Fruit fly (Drosophila melanogaster): ENCODE results near the gene eIF4E5.

eIF4E5 gene

DNA sequence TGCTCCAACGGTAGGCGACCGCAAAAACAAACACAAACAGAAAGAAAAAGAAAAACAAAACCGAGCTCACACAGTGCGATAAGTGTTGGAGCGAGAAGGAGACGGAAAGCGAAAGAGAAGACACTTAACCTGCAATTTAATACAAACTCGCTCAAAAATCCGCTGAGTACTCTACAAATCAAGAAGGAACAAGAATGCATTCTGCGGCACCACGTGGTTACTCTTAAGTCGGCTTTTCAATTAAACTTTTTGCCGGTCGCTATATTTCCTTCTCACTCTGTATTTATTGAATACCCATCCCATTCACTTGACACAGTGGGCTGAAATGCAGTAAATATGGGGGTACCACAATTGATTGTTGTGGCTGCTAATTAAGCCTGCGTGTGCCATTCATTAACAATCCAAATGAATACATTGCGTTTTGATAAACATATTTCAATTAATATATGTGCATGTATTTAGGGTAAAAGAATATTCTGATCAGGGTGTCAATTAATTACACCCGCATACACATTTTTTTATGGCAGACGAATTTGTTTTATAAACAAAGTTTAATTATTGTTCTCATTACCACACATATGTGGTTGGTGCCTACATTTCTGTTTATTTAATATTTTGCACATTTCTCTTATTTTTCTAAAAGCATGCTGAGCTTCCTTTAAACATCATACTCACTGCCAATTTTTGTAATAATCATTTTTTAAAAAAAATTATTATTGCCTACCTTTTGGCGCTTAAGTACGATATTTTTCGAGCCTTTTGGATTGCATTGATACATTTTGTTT is 32.2 kb upstream of the eIF4E5 start (continued):
- TF ChIP-seq Sox102F (GFP tag; optimal IDR thresholded peaks at IDR 0.05), result no peak

DNA sequence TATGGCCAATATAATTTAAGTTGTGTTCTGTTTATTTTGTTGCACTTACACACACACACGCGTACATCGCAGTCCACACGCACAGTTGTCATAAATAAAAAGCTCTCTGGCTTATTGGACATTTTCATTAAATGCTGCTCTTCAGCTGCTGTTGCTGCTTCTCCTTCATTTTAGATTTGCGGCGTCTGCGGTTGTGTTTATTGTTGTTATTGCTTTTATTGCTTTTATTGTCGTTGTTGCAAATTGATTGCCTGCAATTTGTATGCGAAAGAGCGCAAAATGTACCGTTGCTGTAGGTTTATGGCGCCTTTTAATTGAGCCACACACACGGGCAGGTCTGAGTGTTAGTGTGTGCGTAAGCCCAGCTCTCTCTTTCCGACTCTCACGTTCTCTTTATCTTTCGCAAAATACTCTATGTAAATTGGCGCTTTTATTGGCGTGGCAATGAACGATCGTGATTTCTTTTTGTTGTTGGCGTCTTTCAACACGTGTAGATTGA is 31.4 kb upstream of the eIF4E5 start:
- TF ChIP-seq CG6808 (GFP tag; optimal IDR thresholded peaks at IDR 0.05) (no peak), pdm3 (GFP tag; optimal IDR thresholded peaks at IDR 0.05) (no peak), dac (GFP tag; optimal IDR thresholded peaks at IDR 0.05) (no peak), CG10669 (GFP tag; optimal IDR thresholded peaks at IDR 0.05) (no peak), Sox102F (GFP tag; optimal IDR thresholded peaks at IDR 0.05) (no peak), Eip93F (GFP tag; optimal IDR thresholded peaks at IDR 0.05) (no peak), CG11902 (GFP tag; optimal IDR thresholded peaks at IDR 0.05) (no peak), CG9139 (GFP tag; optimal IDR thresholded peaks at IDR 0.05) (no peak), Sox15 (GFP tag; optimal IDR thresholded peaks at IDR 0.05) (no peak), net (GFP tag; optimal IDR thresholded peaks at IDR 0.05) (no peak), Gug (GFP tag; IDR thresholded peaks at IDR 0.05) (no peak), CG8319 (GFP tag; optimal IDR thresholded peaks at IDR 0.05) (no peak), CG16779 (tag; optimal IDR thresholded peaks at IDR 0.05) (no peak), CG11294 (GFP tag; IDR thresholded peaks at IDR 0.05) (no peak), Hr4 (GFP tag; optimal IDR thresholded peaks at IDR 0.05) (no peak)

DNA sequence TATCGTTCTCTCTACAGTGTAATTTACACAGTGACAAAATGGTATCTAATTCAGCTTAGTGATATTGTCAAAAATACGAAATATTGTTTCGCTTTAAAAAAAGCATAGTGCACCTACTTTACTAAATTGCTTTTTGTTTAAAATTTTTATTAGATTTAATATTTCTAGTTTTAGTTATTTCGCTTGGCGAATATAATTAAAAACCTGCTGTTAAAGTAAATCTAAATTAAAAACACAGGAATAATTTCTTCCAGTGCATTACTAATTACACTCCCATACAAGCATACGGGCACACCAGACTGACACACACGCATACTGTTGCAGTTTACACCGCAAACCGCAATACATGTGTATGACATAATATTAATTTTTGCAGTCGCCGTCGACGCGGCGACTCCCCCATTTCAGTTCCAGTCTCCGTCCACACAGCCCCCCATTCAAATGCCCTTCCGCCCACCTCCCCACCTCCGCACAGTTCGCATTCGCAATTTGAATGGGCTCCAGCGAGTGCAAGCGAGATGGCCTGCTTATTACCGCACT is 30.8 kb upstream of the eIF4E5 start:
- peak; percentile 69 for TF ChIP-seq CG10669 (GFP tag; optimal IDR thresholded peaks at IDR 0.05)
- TF ChIP-seq CG31627 (GFP tag; optimal IDR thresholded peaks at IDR 0.05), result peak; percentile 72
- TF ChIP-seq CG3032 (tag; optimal IDR thresholded peaks at IDR 0.05), result peak; percentile 80
- peak; percentile 64 for TF ChIP-seq CG34406 (GFP tag; optimal IDR thresholded peaks at IDR 0.05)
- peak; percentile 41 for TF ChIP-seq CG9139 (GFP tag; optimal IDR thresholded peaks at IDR 0.05)
- TF ChIP-seq CG6808 (GFP tag; optimal IDR thresholded peaks at IDR 0.05), result peak; percentile 67
- no peak for TF ChIP-seq fkh (GFP tag; optimal IDR thresholded peaks at IDR 0.05)
- peak; percentile 68 for TF ChIP-seq net (GFP tag; optimal IDR thresholded peaks at IDR 0.05)
- peak; percentile 76 for TF ChIP-seq achi (GFP tag; optimal IDR thresholded peaks at IDR 0.05)
- peak; percentile 72 for TF ChIP-seq Smox (GFP tag; optimal IDR thresholded peaks at IDR 0.05)
- peak; percentile 76 for TF ChIP-seq CG6163 (GFP tag; IDR thresholded peaks at IDR 0.05)
- peak; percentile 57 for TF ChIP-seq CG4318 (GFP tag; optimal IDR thresholded peaks at IDR 0.05)
- TF ChIP-seq lz (GFP tag; optimal IDR thresholded peaks at IDR 0.05), result peak; percentile 68
- peak; percentile 47 for TF ChIP-seq CG11902 (GFP tag; optimal IDR thresholded peaks at IDR 0.05)
- peak; percentile 58 for TF ChIP-seq fd59A (GFP tag; optimal IDR thresholded peaks at IDR 0.05)
- no peak for TF ChIP-seq Hr38 (GFP tag; optimal IDR thresholded peaks at IDR 0.05)
- peak; percentile 78 for TF ChIP-seq OdsH (GFP tag; optimal IDR thresholded peaks at IDR 0.05)
- TF ChIP-seq CG7368 (GFP tag; optimal IDR thresholded peaks at IDR 0.05), result peak; percentile 55
- TF ChIP-seq Ets21C (GFP tag; optimal IDR thresholded peaks at IDR 0.05), result peak; percentile 47
- no peak for TF ChIP-seq Eip93F (GFP tag; optimal IDR thresholded peaks at IDR 0.05)
- peak; percentile 33 for TF ChIP-seq Blimp-1 (GFP tag; optimal IDR thresholded peaks at IDR 0.05)
- TF ChIP-seq CG8119 (GFP tag; IDR thresholded peaks at IDR 0.05), result peak; percentile 91
- TF ChIP-seq CG32006 (GFP tag; optimal IDR thresholded peaks at IDR 0.05), result peak; percentile 83
- TF ChIP-seq Eip75B (GFP tag; optimal IDR thresholded peaks at IDR 0.05), result peak; percentile 66
- peak; percentile 63 for TF ChIP-seq CG10631 (GFP tag; optimal IDR thresholded peaks at IDR 0.05)
- TF ChIP-seq topi (GFP tag; optimal IDR thresholded peaks at IDR 0.05), result peak; percentile 69
- TF ChIP-seq CG6792 (GFP tag; optimal IDR thresholded peaks at IDR 0.05), result peak; percentile 52
- TF ChIP-seq cyc (GFP tag; optimal IDR thresholded peaks at IDR 0.05), result peak; percentile 64
- peak; percentile 87 for TF ChIP-seq Eip78C (GFP tag)
- TF ChIP-seq esn (GFP tag; optimal IDR thresholded peaks at IDR 0.05), result peak; percentile 81
- peak; percentile 86 for TF ChIP-seq vri (GFP tag; optimal IDR thresholded peaks at IDR 0.05)
- no peak for TF ChIP-seq CG6854 (GFP tag; optimal IDR thresholded peaks at IDR 0.05)
- TF ChIP-seq spab (GFP tag; optimal IDR thresholded peaks at IDR 0.05), result peak; percentile 45
- peak; percentile 65 for TF ChIP-seq Hr39 (GFP tag; optimal IDR thresholded peaks at IDR 0.05)
- TF ChIP-seq CG15336 (GFP tag; IDR thresholded peaks at IDR 0.05), result peak; percentile 90
- peak; percentile 66 for TF ChIP-seq pdm3 (GFP tag; optimal IDR thresholded peaks at IDR 0.05)
- peak; percentile 90 for TF ChIP-seq CG11294 (GFP tag; IDR thresholded peaks at IDR 0.05)
- TF ChIP-seq Met (GFP tag; optimal IDR thresholded peaks at IDR 0.05), result peak; percentile 76
- no peak for TF ChIP-seq CG16779 (tag; optimal IDR thresholded peaks at IDR 0.05)

All from whole organism, prepupa.